Worm (Caenorhabditis elegans) whole organism, L4/young adult: ENCODE results near the gene C13G3.12.

Experiments used
- W03F9.2 ChIP-seq: fragments of 150-350 bp; optimal IDR thresholded peaks from 2 replicates; lab custom pipeline; 2014; ENCODE audit warnings: missing biosample characterization, missing genetic modification characterization
- dao-5 ChIP-seq: sonication (generic microtip); optimal IDR thresholded peaks from 2 replicates; lab custom pipeline; 2016; ENCODE audit warnings: missing genotype, missing genetic modification characterization, moderate library complexity, missing compliant biosample characterization
- him-1 ChIP-seq: sonication (generic microtip); optimal IDR thresholded peaks from 2 replicates; lab custom pipeline; 2016; ENCODE audit warnings: missing genotype, missing genetic modification reagents, missing genetic modification characterization, missing compliant biosample characterization

The C13G3.12 gene

ce11 chrV:11012419-11012818 lies 10.3 kb downstream of the C13G3.12 start, which contains the start of gene C13G3.1:
C13G3.1 (minus strand) TSS chrV:11012465.
- TF ChIP-seq dao-5 (tag; lab: Kevin White, UChicago) (no peak), him-1 (no peak), W03F9.2 (tag; lab: Kevin White, UChicago) (no peak)

- TF ChIP-seq W03F9.2 (tag; lab: Kevin White, UChicago) (no peak), him-1 (no peak), dao-5 (tag; lab: Kevin White, UChicago) (no peak)
Observed at ce11 chrV:11011807-11012206, 10.9 kb downstream of the C13G3.12 start.

- TF ChIP-seq W03F9.2 (tag; lab: Kevin White, UChicago): no peak
- TF ChIP-seq him-1: no peak
- TF ChIP-seq dao-5 (tag; lab: Kevin White, UChicago): no peak
Observed at ce11 chrV:11010768-11011167, 11.9 kb downstream of the C13G3.12 start.

DNA sequence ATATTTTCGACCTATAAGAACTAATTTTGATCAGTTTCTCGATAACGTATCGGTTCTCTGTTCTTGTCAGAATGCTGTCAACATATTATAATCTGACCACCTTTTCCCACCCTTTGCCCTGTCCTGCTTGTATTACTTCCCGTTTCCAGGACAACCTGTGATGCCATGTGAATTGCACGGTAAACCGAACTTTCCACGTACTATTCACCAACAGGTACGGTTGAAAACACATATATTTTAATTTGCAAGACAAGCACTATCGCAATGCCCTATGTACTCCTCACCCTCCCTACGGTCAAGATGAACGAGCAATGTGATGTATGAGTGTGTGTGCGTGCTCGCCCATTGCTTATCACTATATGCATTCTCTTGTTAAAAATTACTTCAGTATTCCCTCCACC lies 13.6 kb downstream of the C13G3.12 start:
- TF ChIP-seq W03F9.2 (tag; lab: Kevin White, UChicago) (no peak), him-1 (no peak), dao-5 (tag; lab: Kevin White, UChicago) (no peak)

DNA sequence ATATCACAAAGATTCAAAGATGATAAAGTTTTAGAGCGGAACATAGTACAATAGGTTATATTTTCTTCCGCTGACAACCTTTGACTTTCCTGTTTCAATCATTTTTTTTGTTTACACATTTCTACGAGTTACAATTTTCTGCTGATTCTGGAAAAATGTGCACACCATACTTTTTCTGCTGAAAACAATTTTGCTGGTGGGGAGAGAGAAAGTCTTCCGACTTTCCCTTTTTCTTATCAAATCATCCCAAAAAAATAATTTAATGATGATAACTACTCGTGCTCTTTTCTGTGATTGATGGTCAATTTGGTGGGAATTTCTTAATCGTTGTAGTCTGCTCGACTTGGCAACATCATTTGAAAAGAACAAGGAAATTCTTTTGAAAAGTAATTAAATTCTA lies 15.1 kb downstream of the C13G3.12 start:
- TF ChIP-seq W03F9.2 (tag; lab: Kevin White, UChicago) (no peak), dao-5 (tag; lab: Kevin White, UChicago) (no peak), him-1 (no peak)

ce11 chrV:11004094-11004493 lies 18.6 kb downstream of the C13G3.12 start:
- TF ChIP-seq dao-5 (tag; lab: Kevin White, UChicago) (no peak), him-1 (no peak), W03F9.2 (tag; lab: Kevin White, UChicago) (no peak)

- TF ChIP-seq him-1 (no peak), W03F9.2 (tag; lab: Kevin White, UChicago) (no peak), dao-5 (tag; lab: Kevin White, UChicago) (no peak)
Observed at ce11 chrV:11002434-11002833, 20.3 kb downstream of the C13G3.12 start, which contains the start of gene F53B7.4. F53B7.4 (minus strand) TSS chrV:11002534.

ce11 chrV:11000650-11001049 lies 22.1 kb downstream of the C13G3.12 start, which contains the start of gene isy-1:
isy-1 (minus strand) TSS chrV:11000699.
- TF ChIP-seq W03F9.2 (tag; lab: Kevin White, UChicago): peak; percentile 59
- no peak for TF ChIP-seq dao-5 (tag; lab: Kevin White, UChicago)

- no peak for TF ChIP-seq dao-5 (tag; lab: Kevin White, UChicago)
- no peak for TF ChIP-seq W03F9.2 (tag; lab: Kevin White, UChicago)
- no peak for TF ChIP-seq him-1
Observed at ce11 chrV:10998797-10999196, 23.9 kb downstream of the C13G3.12 start, which contains the start of gene F53B7.7. F53B7.7 (plus strand) TSS chrV:10999097.

DNA sequence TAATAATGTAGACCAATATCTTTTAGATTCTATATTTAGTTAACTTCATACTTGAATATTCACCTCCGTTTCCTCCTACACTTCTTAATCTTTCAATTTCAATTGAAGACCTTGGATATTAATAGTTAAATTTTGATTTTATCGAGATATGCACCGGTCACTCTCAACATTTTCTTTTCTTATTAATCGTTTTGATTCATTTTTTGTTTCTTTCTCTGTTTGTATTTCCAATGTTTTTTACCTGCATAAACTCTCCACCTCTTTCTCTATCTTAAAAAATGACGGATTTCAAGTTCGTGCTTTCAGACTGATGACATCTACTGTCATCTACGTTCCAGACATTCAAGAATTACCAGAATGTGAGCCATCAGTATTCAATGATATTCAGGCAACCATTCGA lies 30.9 kb downstream of the C13G3.12 start, which contains the start of gene frpr-9:
frpr-9 (plus strand) TSS at position 301 of the 400 bp plus-strand sequence.
- TF ChIP-seq him-1: no peak
- no peak for TF ChIP-seq W03F9.2 (tag; lab: Kevin White, UChicago)
- no peak for TF ChIP-seq dao-5 (tag; lab: Kevin White, UChicago)

DNA sequence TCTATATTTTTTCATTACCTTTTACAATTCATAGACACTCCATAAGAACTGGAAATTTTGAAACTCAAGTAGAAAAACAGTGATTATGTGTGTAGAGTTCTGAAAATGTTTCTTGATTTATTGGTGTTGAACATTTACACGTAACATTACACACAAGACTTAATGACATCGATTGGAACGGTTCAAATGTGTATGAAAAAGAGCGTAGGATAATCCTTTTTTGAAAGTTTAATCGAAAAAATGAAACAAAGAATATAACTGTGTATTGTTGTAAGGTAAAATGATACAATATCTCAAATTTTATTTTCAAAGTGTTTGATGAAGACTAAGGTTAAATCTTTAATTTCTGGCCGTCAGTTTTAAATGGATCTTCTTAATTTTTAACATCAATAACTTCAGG lies 41.6 kb downstream of the C13G3.12 start, which contains the start of gene fig-1:
fig-1 (minus strand) TSS at position 101 of the 400 bp plus-strand sequence.
- TF ChIP-seq him-1 (no peak), dao-5 (tag; lab: Kevin White, UChicago) (no peak), W03F9.2 (tag; lab: Kevin White, UChicago) (no peak)

DNA sequence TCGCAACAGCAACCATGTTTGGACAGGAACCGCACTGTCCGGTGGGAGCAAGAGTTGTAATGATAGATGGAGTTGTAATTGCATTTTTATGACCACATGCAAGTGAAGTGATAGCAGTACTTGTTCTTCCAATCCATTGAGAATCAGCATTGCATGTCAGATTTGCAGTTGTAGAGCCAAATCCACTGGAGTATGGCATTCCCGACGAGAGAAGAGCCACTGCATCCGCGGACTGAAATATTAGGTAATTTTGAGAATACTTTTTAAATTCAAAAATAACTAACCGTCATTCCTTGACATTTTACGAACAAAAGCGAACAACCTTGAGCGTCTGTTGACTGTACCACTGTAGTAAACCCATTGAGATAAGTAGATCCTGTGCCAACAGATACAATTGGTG lies 47.6 kb downstream of the C13G3.12 start:
- TF ChIP-seq dao-5 (tag; lab: Kevin White, UChicago) (no peak), W03F9.2 (tag; lab: Kevin White, UChicago) (no peak), him-1 (no peak)
